Worm (Caenorhabditis elegans) whole organism, L3 larva: ENCODE results near the gene C08F1.8.
"Not testable (repeated sequence)": the region's sequence is repeated elsewhere in the genome, so short reads cannot be mapped to it uniquely, and the experiment has no call there.

ENCODE experiments used
- R02D3.7 ChIP-seq: fragments of 150-350 bp; optimal IDR thresholded peaks from 2 replicates; lab custom pipeline; 2014; ENCODE audit warnings: missing biosample characterization, missing genetic modification characterization
- ama-1 ChIP-seq: fragments of 150-350 bp; optimal IDR thresholded peaks from 2 replicates; lab custom pipeline; 2018
- ceh-16 ChIP-seq: sonication (generic microtip); optimal IDR thresholded peaks from 2 replicates; lab custom pipeline; 2017; ENCODE audit warnings: missing biosample characterization, missing genetic modification characterization
- fos-1 ChIP-seq: fragments of 150-350 bp; optimal IDR thresholded peaks from 2 replicates; lab custom pipeline; 2014; ENCODE audit warnings: missing biosample characterization, missing genetic modification characterization
- jun-1 ChIP-seq: fragments of 150-350 bp; optimal IDR thresholded peaks from 2 replicates; lab custom pipeline; 2014; ENCODE audit warnings: missing biosample characterization, missing genetic modification reagents, missing genetic modification characterization
- nfya-1 ChIP-seq: sonication (generic microtip); optimal IDR thresholded peaks from 2 replicates; lab custom pipeline; 2017; ENCODE audit warnings: missing genetic modification characterization, mild to moderate bottlenecking, missing compliant biosample characterization, antibody characterized with exemption, moderate library complexity; ENCODE audit not compliant: insufficient read depth
- nhr-11 ChIP-seq: fragments of 150-350 bp; optimal IDR thresholded peaks from 2 replicates; lab custom pipeline; 2014; ENCODE audit warnings: missing biosample characterization, missing genetic modification characterization
- nhr-28 ChIP-seq: fragments of 150-350 bp; optimal IDR thresholded peaks from 2 replicates; lab custom pipeline; 2014; ENCODE audit warnings: missing biosample characterization, missing genetic modification characterization
- sea-2 ChIP-seq: fragments of 150-350 bp; sonication (generic microtip); optimal IDR thresholded peaks from 4 replicates; lab custom pipeline; 2014; ENCODE audit warnings: missing biosample characterization, missing genetic modification reagents, missing genetic modification characterization
- snpc-4 ChIP-seq: fragments of 150-350 bp; optimal IDR thresholded peaks from 2 replicates; lab custom pipeline; 2014; ENCODE audit warnings: missing biosample characterization, missing genetic modification characterization
- unc-39 ChIP-seq: sonication (generic microtip); optimal IDR thresholded peaks from 4 replicates; lab custom pipeline; 2017; ENCODE audit warnings: missing biosample characterization, missing genetic modification characterization
- unc-62 ChIP-seq: fragments of 150-350 bp; sonication (generic microtip); optimal IDR thresholded peaks from 4 replicates; lab custom pipeline; 2014; ENCODE audit warnings: missing biosample characterization, missing genetic modification reagents, missing genetic modification characterization
- zag-1 ChIP-seq: fragments of 150-350 bp; optimal IDR thresholded peaks from 2 replicates; lab custom pipeline; 2014; ENCODE audit warnings: missing biosample characterization, missing genetic modification characterization
- ztf-11 ChIP-seq: fragments of 150-350 bp; optimal IDR thresholded peaks from 2 replicates; lab custom pipeline; 2014; ENCODE audit warnings: missing biosample characterization, missing genetic modification characterization

DNA sequence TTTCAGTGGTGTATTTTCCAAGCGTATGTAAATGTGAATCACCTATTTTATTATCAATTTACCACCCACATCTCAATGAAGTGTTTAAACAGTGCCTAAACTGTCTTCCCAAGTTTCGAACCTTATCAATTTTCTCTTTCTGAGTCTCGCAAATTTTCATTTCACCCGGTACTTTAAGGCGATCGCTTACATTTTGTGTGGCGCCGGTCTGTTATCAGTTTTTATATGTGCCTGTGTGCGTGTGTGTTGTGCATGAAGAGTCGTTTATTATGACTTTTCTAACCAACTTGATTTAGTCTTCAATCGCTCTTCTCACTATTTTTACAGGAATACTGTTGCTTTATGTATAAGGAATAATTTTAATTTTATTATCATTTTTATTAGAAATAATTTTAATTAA lies 15.5 kb upstream of the C08F1.8 start:
- not testable (repeated sequence) for TF ChIP-seq snpc-4 (tag; lab: Kevin White, UChicago); nhr-28; ama-1; nfya-1 (tag; lab: Kevin White, UChicago); jun-1 (tag; lab: Kevin White, UChicago); sea-2 (GFP tag; lab: Kevin White, UChicago); unc-39 (tag; lab: Kevin White, UChicago); R02D3.7 (tag; lab: Kevin White, UChicago); fos-1 (tag; lab: Kevin White, UChicago); zag-1 (tag; lab: Kevin White, UChicago); ceh-16 (tag; lab: Kevin White, UChicago); ztf-11 (tag; lab: Kevin White, UChicago); unc-62 (GFP tag; lab: Kevin White, UChicago); nhr-11
